Fruit fly (Drosophila melanogaster) whole organism, prepupa: Measurements from ENCODE around the gene Lmpt.

Experiments used
- Blimp-1 ChIP-seq: fragments of 200-800 bp; sonication (Bioruptor generic); optimal IDR thresholded peaks from 3 replicates; lab custom pipeline; 2017; ENCODE audit warnings: missing biosample characterization, missing genetic modification characterization, mild to moderate bottlenecking, moderate library complexity, missing genetic modification reagents
- CG11294 ChIP-seq: fragments of 200-800 bp; sonication (Bioruptor generic); IDR thresholded peaks from 2 replicates; pipeline ENCODE4 v1.3.6; 2022; ENCODE audit warnings: missing biosample characterization, missing genetic modification characterization
- CG1621 ChIP-seq: fragments of 200-800 bp; sonication (Bioruptor generic); optimal IDR thresholded peaks from 3 replicates; lab custom pipeline; 2018; ENCODE audit warnings: missing biosample characterization, mild to moderate bottlenecking, missing genetic modification characterization
- CG3032 ChIP-seq: fragments of 200-800 bp; optimal IDR thresholded peaks from 2 replicates; lab custom pipeline; 2019; ENCODE audit warnings: missing biosample characterization, mild to moderate bottlenecking, missing genetic modification characterization, moderate library complexity
- CG32006 ChIP-seq: fragments of 200-800 bp; sonication (Bioruptor generic); optimal IDR thresholded peaks from 3 replicates; lab custom pipeline; 2017; ENCODE audit warnings: missing biosample characterization, mild to moderate bottlenecking, missing genetic modification characterization
- CG3919 ChIP-seq: fragments of 200-800 bp; sonication (Bioruptor generic); optimal IDR thresholded peaks from 3 replicates; lab custom pipeline; 2016; ENCODE audit warnings: missing biosample characterization, missing genetic modification characterization
- CG6163 ChIP-seq: fragments of 200-800 bp; sonication (Bioruptor generic); IDR thresholded peaks from 3 replicates; pipeline ENCODE4 v1.3.6; 2022; ENCODE audit warnings: missing biosample characterization, missing genetic modification characterization
- CG6808 ChIP-seq: fragments of 200-800 bp; sonication (Bioruptor generic); optimal IDR thresholded peaks from 3 replicates; lab custom pipeline; 2017; ENCODE audit warnings: missing biosample characterization, missing genetic modification characterization, mild to moderate bottlenecking, moderate library complexity, missing genetic modification reagents
- CG6854 ChIP-seq: fragments of 200-800 bp; sonication (Bioruptor generic); optimal IDR thresholded peaks from 2 replicates; lab custom pipeline; 2017; ENCODE audit warnings: missing biosample characterization, mild to moderate bottlenecking, missing genetic modification characterization
- CG7368 ChIP-seq: fragments of 200-800 bp; sonication (Bioruptor generic); optimal IDR thresholded peaks from 3 replicates; lab custom pipeline; 2016; ENCODE audit warnings: missing biosample characterization, missing genetic modification characterization
- CG8119 ChIP-seq: fragments of 200-800 bp; sonication (Bioruptor generic); IDR thresholded peaks from 3 replicates; pipeline ENCODE4 v1.3.6; 2022; ENCODE audit warnings: missing biosample characterization, missing genetic modification characterization
- CG8319 ChIP-seq: fragments of 200-800 bp; sonication (Bioruptor generic); optimal IDR thresholded peaks from 3 replicates; lab custom pipeline; 2016; ENCODE audit warnings: missing biosample characterization, missing genetic modification characterization
- CG8632 ChIP-seq: fragments of 200-800 bp; sonication (Bioruptor generic); optimal IDR thresholded peaks from 3 replicates; lab custom pipeline; 2016; ENCODE audit warnings: missing biosample characterization, missing genetic modification characterization
- CG9139 ChIP-seq: fragments of 200-800 bp; sonication (Bioruptor generic); optimal IDR thresholded peaks from 3 replicates; lab custom pipeline; 2017; ENCODE audit warnings: missing biosample characterization, mild to moderate bottlenecking, missing genetic modification characterization
- Eip75B ChIP-seq: fragments of 200-800 bp; sonication (Bioruptor generic); optimal IDR thresholded peaks from 3 replicates; lab custom pipeline; 2016; ENCODE audit warnings: missing biosample characterization, missing genetic modification characterization
- Eip78C ChIP-seq: fragments of 200-800 bp; sonication (Bioruptor generic); peaks from one replicate; lab custom pipeline; 2016; ENCODE audit warnings: missing biosample characterization, missing genetic modification characterization
- Eip93F ChIP-seq: fragments of 200-800 bp; sonication (Bioruptor generic); optimal IDR thresholded peaks from 2 replicates; lab custom pipeline; 2016; ENCODE audit warnings: missing biosample characterization, mild to moderate bottlenecking, missing genetic modification characterization
- Ets21C ChIP-seq: fragments of 200-800 bp; sonication (Bioruptor generic); optimal IDR thresholded peaks from 3 replicates; lab custom pipeline; 2016; ENCODE audit warnings: missing biosample characterization, missing genetic modification characterization
- Ets96B ChIP-seq: fragments of 200-800 bp; optimal IDR thresholded peaks from 2 replicates; lab custom pipeline; 2019; ENCODE audit warnings: missing biosample characterization, mild to moderate bottlenecking, missing genetic modification characterization, moderate library complexity
- Gug ChIP-seq: fragments of 200-800 bp; sonication (Bioruptor generic); IDR thresholded peaks from 2 replicates; pipeline ENCODE4 v1.3.6; 2022; ENCODE audit warnings: missing biosample characterization, missing genetic modification characterization
- Hr38 ChIP-seq: sonication (Bioruptor generic); optimal IDR thresholded peaks from 2 replicates; lab custom pipeline; 2016; ENCODE audit warnings: missing biosample characterization, missing genetic modification characterization
- Lpt ChIP-seq: fragments of 200-800 bp; sonication (Bioruptor generic); optimal IDR thresholded peaks from 3 replicates; lab custom pipeline; 2016; ENCODE audit warnings: missing biosample characterization, missing genetic modification characterization
- Met ChIP-seq: fragments of 200-800 bp; sonication (Bioruptor generic); optimal IDR thresholded peaks from 3 replicates; lab custom pipeline; 2016; ENCODE audit warnings: missing biosample characterization, missing genetic modification characterization
- OdsH ChIP-seq: fragments of 200-800 bp; sonication (Bioruptor generic); optimal IDR thresholded peaks from 3 replicates; lab custom pipeline; 2016; ENCODE audit warnings: missing biosample characterization, missing genetic modification characterization
- Sox102F ChIP-seq: fragments of 200-800 bp; sonication (Bioruptor generic); optimal IDR thresholded peaks from 2 replicates; lab custom pipeline; 2016; ENCODE audit warnings: missing biosample characterization, mild to moderate bottlenecking, missing genetic modification characterization
- Sox14 ChIP-seq: fragments of 200-800 bp; sonication (Bioruptor generic); optimal IDR thresholded peaks from 3 replicates; lab custom pipeline; 2016; ENCODE audit warnings: missing biosample characterization, missing genetic modification characterization
- Sox15 ChIP-seq: fragments of 200-800 bp; sonication (Bioruptor generic); optimal IDR thresholded peaks from 3 replicates; lab custom pipeline; 2016; ENCODE audit warnings: missing biosample characterization, missing genetic modification characterization
- achi ChIP-seq: fragments of 200-800 bp; sonication (Bioruptor generic); optimal IDR thresholded peaks from 3 replicates; lab custom pipeline; 2016; ENCODE audit warnings: missing biosample characterization, missing genetic modification characterization
- acj6 ChIP-seq: fragments of 200-800 bp; sonication (Bioruptor generic); optimal IDR thresholded peaks from 3 replicates; lab custom pipeline; 2016; ENCODE audit warnings: missing biosample characterization, missing genetic modification characterization
- dac ChIP-seq: fragments of 200-800 bp; sonication (Bioruptor generic); optimal IDR thresholded peaks from 2 replicates; lab custom pipeline; 2017; ENCODE audit warnings: missing biosample characterization, mild to moderate bottlenecking, missing genetic modification characterization
- esn ChIP-seq: fragments of 200-800 bp; sonication (Bioruptor generic); optimal IDR thresholded peaks from 2 replicates; lab custom pipeline; 2016; ENCODE audit warnings: missing biosample characterization, mild to moderate bottlenecking, missing genetic modification characterization, moderate library complexity
- lz ChIP-seq: fragments of 200-800 bp; sonication (Bioruptor generic); optimal IDR thresholded peaks from 3 replicates; lab custom pipeline; 2016; ENCODE audit warnings: missing biosample characterization, missing genetic modification characterization
- pdm3 ChIP-seq: fragments of 200-800 bp; sonication (Bioruptor generic); optimal IDR thresholded peaks from 3 replicates; lab custom pipeline; 2016; ENCODE audit warnings: missing biosample characterization, missing genetic modification characterization
- salr ChIP-seq, 2 experiments: fragments of 200-800 bp; sonication (Bioruptor generic); optimal IDR thresholded peaks; 3 replicates each; lab custom pipeline; 2016 to 2018; ENCODE audit warnings: missing biosample characterization in 2 of 2, missing genetic modification characterization in 2 of 2, mild to moderate bottlenecking in 1 of 2
- spab ChIP-seq: fragments of 200-800 bp; sonication (Bioruptor generic); optimal IDR thresholded peaks from 2 replicates; lab custom pipeline; 2017; ENCODE audit warnings: missing biosample characterization, mild to moderate bottlenecking, missing genetic modification characterization, missing genetic modification reagents
- ss ChIP-seq, 2 experiments: fragments of 200-800 bp; sonication (Bioruptor generic); optimal IDR thresholded peaks; 2 replicates in 1 of 2; 3 replicates in 1 of 2; lab custom pipeline; 2017 to 2018; ENCODE audit warnings: mild to moderate bottlenecking in 2 of 2, missing biosample characterization in 2 of 2, missing genetic modification characterization in 2 of 2, moderate library complexity in 1 of 2
- svp ChIP-seq: fragments of 200-800 bp; sonication (Bioruptor generic); peaks from one replicate; lab custom pipeline; 2016; ENCODE audit warnings: missing biosample characterization, missing genetic modification characterization

Gene Lmpt

DNA sequence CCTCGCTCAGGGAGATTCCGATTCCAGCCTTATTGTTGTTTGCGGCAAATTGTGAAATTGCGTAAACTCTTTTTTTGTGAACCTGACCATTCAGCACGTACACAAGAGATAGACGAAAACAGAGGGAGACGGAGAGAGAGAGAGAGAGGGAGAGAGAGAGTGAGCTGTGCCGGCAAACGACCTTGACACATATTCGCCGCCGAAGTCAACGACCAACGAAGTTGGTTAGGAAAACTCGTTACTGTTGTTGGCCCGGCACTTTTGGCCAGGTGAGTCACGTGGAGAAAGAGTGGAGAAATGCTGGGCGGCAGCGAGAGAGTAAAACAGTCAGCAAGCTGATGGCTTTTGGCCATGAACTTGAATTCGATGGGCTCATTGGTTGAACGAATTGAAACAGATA is 35.1 kb upstream of the Lmpt start:
- TF ChIP-seq CG1621 (tag; lab: Kevin White, UChicago) (no peak), Eip78C (GFP tag; lab: Kevin White, UChicago) (no peak), Blimp-1 (GFP tag; lab: Kevin White, UChicago) (peak; percentile 34), Lpt (GFP tag; lab: Kevin White, UChicago) (no peak), lz (GFP tag; lab: Kevin White, UChicago) (no peak), Gug (no peak), dac (GFP tag; lab: Kevin White, UChicago) (no peak), Eip93F (GFP tag; lab: Kevin White, UChicago) (no peak), Ets21C (no peak), Eip75B (peak; percentile 27)

DNA sequence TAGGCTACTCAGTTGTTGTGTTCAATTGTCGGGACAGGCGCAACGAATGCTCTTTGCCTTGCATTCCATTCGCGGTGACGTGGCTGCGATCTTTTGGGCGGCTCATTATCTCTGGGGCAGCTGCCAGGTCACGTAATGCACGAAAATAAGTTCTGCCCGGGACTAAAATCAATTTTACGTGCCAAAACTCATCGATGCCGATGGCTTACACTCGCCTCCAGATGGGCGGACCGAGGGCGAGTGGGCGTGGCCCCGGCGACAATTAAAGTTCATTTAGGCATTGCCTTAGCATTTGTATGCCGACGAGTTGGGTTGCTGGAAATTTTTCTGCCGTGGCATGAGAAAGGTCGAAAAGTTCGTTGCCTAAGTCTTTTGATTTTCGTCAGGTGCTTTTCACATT is 28.4 kb upstream of the Lmpt start:
- TF ChIP-seq CG6808 (no peak), OdsH (GFP tag; lab: Kevin White, UChicago) (no peak), CG3032 (tag; lab: Kevin White, UChicago) (no peak), Sox15 (GFP tag; lab: Kevin White, UChicago) (no peak), acj6 (GFP tag; lab: Kevin White, UChicago) (no peak), CG3919 (GFP tag; lab: Kevin White, UChicago) (no peak), CG7368 (GFP tag; lab: Kevin White, UChicago) (no peak), CG8119 (GFP tag; lab: Robert Waterston, UW) (no peak), Hr38 (GFP tag; lab: Kevin White, UChicago) (no peak), dac (GFP tag; lab: Kevin White, UChicago) (no peak), CG11294 (GFP tag; lab: Robert Waterston, UW) (no peak), CG6854 (GFP tag; lab: Kevin White, UChicago) (no peak), svp (no peak), Met (no peak)

DNA sequence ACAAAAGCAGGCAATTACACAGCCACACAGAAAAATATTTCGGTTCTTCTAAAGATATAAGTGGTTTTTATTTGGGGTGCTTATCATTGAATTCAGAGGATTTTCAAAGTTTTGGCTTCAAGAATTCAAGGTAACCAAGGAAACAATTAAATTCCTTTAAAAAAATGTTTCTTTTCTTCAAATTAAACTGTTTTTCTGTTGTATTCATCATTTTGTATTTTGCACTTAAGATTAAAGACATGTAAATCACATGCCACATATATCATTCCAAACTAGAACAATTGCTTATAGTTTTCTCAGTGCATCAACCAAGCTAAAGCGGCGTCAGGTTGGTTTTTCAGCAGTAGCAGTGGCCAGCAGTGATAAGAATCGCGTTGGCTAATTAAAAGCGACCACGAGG is 24.6 kb upstream of the Lmpt start:
- TF ChIP-seq Ets21C (no peak), Gug (no peak), CG6808 (peak; percentile 5), CG9139 (GFP tag; lab: Kevin White, UChicago) (no peak), Eip78C (GFP tag; lab: Kevin White, UChicago) (peak; percentile 66), CG3032 (tag; lab: Kevin White, UChicago) (peak; percentile 5), ss (GFP tag; optimal IDR thresholded peaks at IDR 0.05; lab: Kevin White, UChicago) (peak in 1 of 2 experiments; percentile 22), Sox14 (GFP tag; lab: Kevin White, UChicago) (no peak), achi (GFP tag; lab: Kevin White, UChicago) (no peak), CG32006 (no peak), Eip93F (GFP tag; lab: Kevin White, UChicago) (no peak), Ets96B (tag; lab: Kevin White, UChicago) (no peak), CG8319 (GFP tag; lab: Kevin White, UChicago) (no peak), salr (GFP tag; optimal IDR thresholded peaks at IDR 0.05; lab: Kevin White, UChicago) (no peak), CG1621 (tag; lab: Kevin White, UChicago) (no peak), esn (no peak), CG3919 (GFP tag; lab: Kevin White, UChicago) (no peak), Sox102F (GFP tag; lab: Kevin White, UChicago) (no peak), spab (GFP tag; lab: Kevin White, UChicago) (peak; percentile 16), CG6163 (no peak), Met (no peak), CG8632 (GFP tag; lab: Kevin White, UChicago) (peak; percentile 3), pdm3 (GFP tag; lab: Kevin White, UChicago) (peak; percentile 7)
